Worm (Caenorhabditis elegans): ENCODE data around the gene fahd-1.

Gene fahd-1

DNA sequence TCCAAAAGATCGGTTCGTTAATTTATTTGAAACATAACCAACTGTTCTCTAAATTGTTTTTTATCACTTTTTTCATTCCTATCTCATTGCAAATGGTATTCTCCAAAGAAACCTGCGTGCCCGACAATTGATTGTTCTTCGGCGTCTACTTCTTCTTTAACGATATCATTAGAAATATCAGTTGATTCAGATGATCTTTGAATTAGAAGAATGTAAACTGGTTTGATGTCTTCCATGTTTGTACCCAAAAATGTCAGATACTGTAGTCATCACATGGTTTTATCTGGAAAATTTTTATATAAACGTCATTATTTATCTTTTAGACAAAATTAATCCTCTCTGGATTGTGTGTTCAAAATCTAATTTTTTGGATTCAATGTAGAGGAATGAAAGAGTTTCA is 5.7 kb downstream of the fahd-1 start:
- TF ChIP-seq eor-1 (tag; optimal IDR thresholded peaks at IDR 0.05) (no peak), nhr-25 (tag; optimal IDR thresholded peaks at IDR 0.05) (peak; percentile 12), ceh-28 (tag; optimal IDR thresholded peaks at IDR 0.05) (peak; percentile 2), ztf-4 (tag; optimal IDR thresholded peaks at IDR 0.05) (no peak), nhr-23 (tag; optimal IDR thresholded peaks at IDR 0.05) (peak; percentile 71), elt-2 (tag; optimal IDR thresholded peaks at IDR 0.05) (no peak), fos-1 (tag; optimal IDR thresholded peaks at IDR 0.05) (no peak), nhr-43 (tag; optimal IDR thresholded peaks at IDR 0.05; ENCODE audit: poor library complexity, severe bottlenecking) (peak; percentile 57), elt-3 (tag; optimal IDR thresholded peaks at IDR 0.05) (no peak), mdl-1 (tag; optimal IDR thresholded peaks at IDR 0.05) (no peak), nhr-76 (tag; optimal IDR thresholded peaks at IDR 0.05) (peak; percentile 22)

ce11 chrIII:7900733-7901132 is 8.7 kb downstream of the fahd-1 start, which contains the start of gene best-24:
best-24 (plus strand) TSS chrIII:7901033.
- no peak for TF ChIP-seq fkh-10 (GFP tag; optimal IDR thresholded peaks at IDR 0.05)
- TF ChIP-seq nhr-11 (tag; optimal IDR thresholded peaks at IDR 0.05): no peak
- no peak for TF ChIP-seq ceh-28 (tag; optimal IDR thresholded peaks at IDR 0.05)
- TF ChIP-seq elt-1 (tag; optimal IDR thresholded peaks at IDR 0.05): no peak
- TF ChIP-seq mml-1 (tag; optimal IDR thresholded peaks at IDR 0.05): no peak
- TF ChIP-seq ztf-4 (tag; optimal IDR thresholded peaks at IDR 0.05): no peak
- no peak for TF ChIP-seq egl-27 (tag; optimal IDR thresholded peaks at IDR 0.05)
- no peak for TF ChIP-seq pha-4 (tag; optimal IDR thresholded peaks at IDR 0.05)
- TF ChIP-seq elt-3 (tag; optimal IDR thresholded peaks at IDR 0.05): no peak
- no peak for TF ChIP-seq nhr-25 (tag; optimal IDR thresholded peaks at IDR 0.05)
- no peak for TF ChIP-seq tbx-2 (tag; optimal IDR thresholded peaks at IDR 0.05)
- TF ChIP-seq ama-1 (optimal IDR thresholded peaks at IDR 0.05): no peak
- TF ChIP-seq daf-12 (tag; optimal IDR thresholded peaks at IDR 0.05): no peak
- TF ChIP-seq lin-15B (tag; optimal IDR thresholded peaks at IDR 0.05): no peak
- TF ChIP-seq nhr-77 (tag; optimal IDR thresholded peaks at IDR 0.05): no peak
- TF ChIP-seq eor-1 (tag; optimal IDR thresholded peaks at IDR 0.05): no peak
- no peak for TF ChIP-seq egl-5 (tag; optimal IDR thresholded peaks at IDR 0.05)
- TF ChIP-seq zag-1 (tag; optimal IDR thresholded peaks at IDR 0.05): no peak

ce11 chrIII:7903427-7903826 is 11.4 kb downstream of the fahd-1 start:
- TF ChIP-seq ama-1 (optimal IDR thresholded peaks at IDR 0.05) (no peak), nhr-76 (tag; optimal IDR thresholded peaks at IDR 0.05) (no peak), nfya-1 (tag; optimal IDR thresholded peaks at IDR 0.05; ENCODE audit: insufficient read depth) (no peak), egl-27 (tag; optimal IDR thresholded peaks at IDR 0.05) (no peak), sea-2 (GFP tag; optimal IDR thresholded peaks at IDR 0.05) (no peak), ztf-4 (tag; optimal IDR thresholded peaks at IDR 0.05) (no peak), ceh-16 (tag; optimal IDR thresholded peaks at IDR 0.05) (no peak), fos-1 (tag; optimal IDR thresholded peaks at IDR 0.05) (no peak), lin-39 (tag; optimal IDR thresholded peaks at IDR 0.05) (no peak), pha-4 (tag; optimal IDR thresholded peaks at IDR 0.05) (no peak), zag-1 (tag; optimal IDR thresholded peaks at IDR 0.05) (no peak), R02D3.7 (tag; optimal IDR thresholded peaks at IDR 0.05) (no peak)

DNA sequence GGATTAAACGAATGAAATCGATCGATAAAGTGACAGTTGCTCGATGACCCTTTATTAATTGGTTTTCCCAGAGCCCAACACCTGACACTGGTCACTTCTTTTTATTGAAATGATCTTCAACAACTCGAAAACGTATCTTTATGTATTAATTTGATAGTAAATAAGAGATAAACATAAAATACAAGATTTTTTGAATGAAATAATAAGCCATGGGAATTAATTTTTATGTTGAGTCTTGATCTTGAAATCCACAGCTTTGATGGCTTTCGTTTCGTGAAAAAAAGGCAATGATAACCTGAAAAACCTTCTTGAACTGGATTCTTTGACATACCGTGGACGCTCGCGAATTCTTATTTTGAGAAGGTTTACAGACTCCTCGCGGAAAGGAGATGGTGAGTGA is 15.5 kb downstream of the fahd-1 start, which contains the start of gene pcp-5:
Gene pcp-5, minus strand, starts transcription at position 101 of the 400 bp plus-strand sequence.
- no peak for TF ChIP-seq elt-1 (tag; optimal IDR thresholded peaks at IDR 0.05)

DNA sequence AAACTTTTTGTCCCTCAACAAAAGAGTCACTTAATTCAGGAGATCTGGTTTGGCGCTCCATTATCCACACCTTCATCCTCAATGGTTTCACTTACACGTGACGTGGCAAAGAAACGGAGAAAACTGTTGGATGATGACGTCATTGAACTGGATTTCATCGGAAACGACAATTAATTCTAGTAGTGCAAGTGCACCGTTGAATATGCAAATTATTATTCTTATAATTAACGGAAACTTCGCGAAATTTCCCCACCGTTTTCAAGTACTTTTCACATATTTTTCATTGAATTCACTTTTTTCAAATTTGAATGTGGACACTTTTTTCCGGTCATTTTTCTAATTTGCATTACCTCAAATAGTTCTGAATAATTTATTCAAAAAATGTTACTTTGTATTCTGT is 17.2 kb downstream of the fahd-1 start, which contains the start of gene ZK688.1:
Gene ZK688.1, plus strand, starts transcription at position 301 of the 400 bp plus-strand sequence.
- TF ChIP-seq zag-1 (tag; optimal IDR thresholded peaks at IDR 0.05): no peak
- TF ChIP-seq nhr-23 (tag; optimal IDR thresholded peaks at IDR 0.05): no peak
- TF ChIP-seq fkh-2 (tag; optimal IDR thresholded peaks at IDR 0.05): no peak
- TF ChIP-seq egl-27 (tag; optimal IDR thresholded peaks at IDR 0.05): no peak
- no peak for TF ChIP-seq aly-2 (tag; optimal IDR thresholded peaks at IDR 0.05)
- no peak for TF ChIP-seq nhr-237 (tag; optimal IDR thresholded peaks at IDR 0.05)
- no peak for TF ChIP-seq lin-15B (tag; optimal IDR thresholded peaks at IDR 0.05)
- TF ChIP-seq mdl-1 (tag; optimal IDR thresholded peaks at IDR 0.05): no peak
- no peak for TF ChIP-seq tbx-2 (tag; optimal IDR thresholded peaks at IDR 0.05)
- no peak for TF ChIP-seq egl-5 (tag; optimal IDR thresholded peaks at IDR 0.05)
- TF ChIP-seq nhr-25 (tag; optimal IDR thresholded peaks at IDR 0.05): no peak
- TF ChIP-seq unc-39 (tag; optimal IDR thresholded peaks at IDR 0.05): no peak
- no peak for TF ChIP-seq lsy-12 (tag; optimal IDR thresholded peaks at IDR 0.05)
